Fruit fly (Drosophila melanogaster) whole organism: ENCODE results near the gene CG6012.
A peak's percentile ranks its signal among the peaks of the same experiment; 100 is the strongest.

Experiments used
- CG8478 ChIP-seq: fragments of >200 bp; optimal IDR thresholded peaks from 2 replicates; lab custom pipeline; 2018; ENCODE audit warnings: inconsistent platforms
- Dll ChIP-seq: fragments of >200 bp; optimal IDR thresholded peaks from 2 replicates; lab custom pipeline; 2017
- EcR ChIP-seq, 2 experiments: fragments of >200 bp; optimal IDR thresholded peaks; 2 replicates each; lab custom pipeline; 2017; ENCODE audit warnings: missing biosample characterization in 2 of 2, missing genetic modification characterization in 2 of 2, missing genetic modification reagents in 2 of 2
- pan ChIP-seq: fragments of >200 bp; optimal IDR thresholded peaks from 2 replicates; lab custom pipeline; 2017
- psq ChIP-seq: fragments of >200 bp; optimal IDR thresholded peaks from 2 replicates; lab custom pipeline; 2017
- usp ChIP-seq: fragments of >200 bp; optimal IDR thresholded peaks from 2 replicates; lab custom pipeline; 2017; ENCODE audit warnings: missing biosample characterization, missing genetic modification characterization, mixed read lengths

Gene CG6012

dm6 chr2L:16834402-16834801 is 26.9 kb downstream of the CG6012 start, which contains the start of gene CG13282:
CG13282 (minus strand) TSS chr2L:16834502.
- TF ChIP-seq usp (GFP tag; lab: Kevin White, UChicago) (no peak), EcR (GFP tag; optimal IDR thresholded peaks at IDR 0.05; lab: Kevin White, UChicago) (no peak), CG8478 (lab: Kevin White, UChicago) (no peak), pan (lab: Kevin White, UChicago) (no peak), Dll (lab: Kevin White, UChicago) (no peak), psq (lab: Kevin White, UChicago) (no peak)

dm6 chr2L:16826872-16827506 is 34.3 kb downstream of the CG6012 start, which contains the start of gene AspRS-m:
AspRS-m (plus strand) TSS chr2L:16827078.
- TF ChIP-seq usp (GFP tag; lab: Kevin White, UChicago) (no peak), Dll (lab: Kevin White, UChicago) (no peak), psq (lab: Kevin White, UChicago) (no peak), CG8478 (lab: Kevin White, UChicago) (peak; percentile 31)

dm6 chr2L:16824905-16825333 is 36.4 kb downstream of the CG6012 start, which contains the start of gene Cse1:
Cse1 (minus strand) TSS chr2L:16825207.
- TF ChIP-seq EcR (GFP tag; optimal IDR thresholded peaks at IDR 0.05; lab: Kevin White, UChicago) (no peak), Dll (lab: Kevin White, UChicago) (no peak), CG8478 (lab: Kevin White, UChicago) (peak; percentile 3), usp (GFP tag; lab: Kevin White, UChicago) (no peak)

dm6 chr2L:16820993-16821392 is 40.3 kb downstream of the CG6012 start, which contains the start of gene CG13280:
CG13280 (minus strand) TSS chr2L:16821093.
- TF ChIP-seq psq (lab: Kevin White, UChicago), result no peak
- TF ChIP-seq pan (lab: Kevin White, UChicago), result no peak
- TF ChIP-seq Dll (lab: Kevin White, UChicago), result no peak
- no peak for TF ChIP-seq CG8478 (lab: Kevin White, UChicago)
- no peak for TF ChIP-seq usp (GFP tag; lab: Kevin White, UChicago)
- TF ChIP-seq EcR (GFP tag; optimal IDR thresholded peaks at IDR 0.05; lab: Kevin White, UChicago), result no peak

- no peak for TF ChIP-seq EcR (GFP tag; optimal IDR thresholded peaks at IDR 0.05; lab: Kevin White, UChicago)
- TF ChIP-seq CG8478 (lab: Kevin White, UChicago), result no peak
- TF ChIP-seq usp (GFP tag; lab: Kevin White, UChicago), result no peak
- no peak for TF ChIP-seq Dll (lab: Kevin White, UChicago)
Observed at dm6 chr2L:16819714-16820113, 41.6 kb downstream of the CG6012 start.

dm6 chr2L:16818335-16818973 is 42.8 kb downstream of the CG6012 start:
- TF ChIP-seq usp (GFP tag; lab: Kevin White, UChicago) (no peak), CG8478 (lab: Kevin White, UChicago) (no peak), Dll (lab: Kevin White, UChicago) (no peak)

- TF ChIP-seq Dll (lab: Kevin White, UChicago) (no peak), psq (lab: Kevin White, UChicago) (no peak), EcR (GFP tag; optimal IDR thresholded peaks at IDR 0.05; lab: Kevin White, UChicago) (no peak), pan (lab: Kevin White, UChicago) (no peak), usp (GFP tag; lab: Kevin White, UChicago) (no peak), CG8478 (lab: Kevin White, UChicago) (no peak)
Observed at dm6 chr2L:16817421-16818101, 43.7 kb downstream of the CG6012 start.

dm6 chr2L:16816750-16817087 is 44.6 kb downstream of the CG6012 start:
- TF ChIP-seq psq (lab: Kevin White, UChicago), result no peak
- TF ChIP-seq usp (GFP tag; lab: Kevin White, UChicago), result no peak
- TF ChIP-seq CG8478 (lab: Kevin White, UChicago), result no peak
- peak; percentile 49 to 63 for TF ChIP-seq EcR (GFP tag; optimal IDR thresholded peaks at IDR 0.05; lab: Kevin White, UChicago)

- TF ChIP-seq Dll (lab: Kevin White, UChicago), result no peak
- no peak for TF ChIP-seq usp (GFP tag; lab: Kevin White, UChicago)
- no peak for TF ChIP-seq CG8478 (lab: Kevin White, UChicago)
- no peak for TF ChIP-seq pan (lab: Kevin White, UChicago)
- no peak for TF ChIP-seq EcR (GFP tag; optimal IDR thresholded peaks at IDR 0.05; lab: Kevin White, UChicago)
- no peak for TF ChIP-seq psq (lab: Kevin White, UChicago)
Observed at dm6 chr2L:16815989-16816749, 45.1 kb downstream of the CG6012 start, which contains the start of gene mdy. mdy (plus strand) TSS chr2L:16816660.
